Fruit fly (Drosophila melanogaster): ENCODE results near the gene Jwa.
A peak's percentile ranks its signal among the peaks of the same experiment; 100 is the strongest.

The Jwa gene

dm6 chr2L:18708239-18708891, 2.9 kb upstream of the Jwa start, which contains the start of the genes Faf2 and Grip71 (continued):
- peak; percentile 51 for TF ChIP-seq TFAM (GFP tag; optimal IDR thresholded peaks at IDR 0.05)
- peak; percentile 42 for TF ChIP-seq CG3163 (GFP tag; optimal IDR thresholded peaks at IDR 0.05)
- peak; percentile 62 for TF ChIP-seq lbe (GFP tag; optimal IDR thresholded peaks at IDR 0.05)
- peak; percentile 66 for TF ChIP-seq Hmx (GFP tag; optimal IDR thresholded peaks at IDR 0.05)
- no peak for TF ChIP-seq CG6813 (GFP tag; optimal IDR thresholded peaks at IDR 0.05)
- peak in 1 of 2 experiments; percentile 22 for TF ChIP-seq tll (GFP tag; optimal IDR thresholded peaks at IDR 0.05)
- peak; percentile 93 for TF ChIP-seq Mrtf (GFP tag; IDR thresholded peaks at IDR 0.05)
- no peak for TF ChIP-seq luna (GFP tag; optimal IDR thresholded peaks at IDR 0.05)
- peak; percentile 87 for TF ChIP-seq CG13123 (GFP tag; optimal IDR thresholded peaks at IDR 0.05)
- peak; percentile 91 for TF ChIP-seq CG13775 (GFP tag; optimal IDR thresholded peaks at IDR 0.05)
- TF ChIP-seq Scr (GFP tag; IDR thresholded peaks at IDR 0.05; ENCODE audit: partially characterized antibody), result peak; percentile 57
- peak in 1 of 2 experiments; percentile 93 for TF ChIP-seq bsh (GFP tag; optimal IDR thresholded peaks at IDR 0.05)
- no peak for TF ChIP-seq Sox100B (GFP tag; optimal IDR thresholded peaks at IDR 0.05)
- peak; percentile 74 for TF ChIP-seq stwl (tag; optimal IDR thresholded peaks at IDR 0.05)
- TF ChIP-seq CG6791 (GFP tag; IDR thresholded peaks at IDR 0.05; ENCODE audit: partially characterized antibody), result no peak
- peak; percentile 85 for TF ChIP-seq kay (GFP tag; optimal IDR thresholded peaks at IDR 0.05)
- peak; percentile 90 for TF ChIP-seq seq (GFP tag; IDR thresholded peaks at IDR 0.05)
- peak; percentile 90 for TF ChIP-seq pnt (GFP tag; optimal IDR thresholded peaks at IDR 0.05)
- peak in 1 of 2 experiments; percentile 72 for TF ChIP-seq crp (GFP tag; optimal IDR thresholded peaks at IDR 0.05)
- peak in 1 of 3 experiments; percentile 28 for TF ChIP-seq Stat92E (GFP tag; optimal IDR thresholded peaks at IDR 0.05)
- TF ChIP-seq CG1832 (GFP tag; optimal IDR thresholded peaks at IDR 0.05), result no peak
- peak; percentile 67 for TF ChIP-seq CG10462 (GFP tag; optimal IDR thresholded peaks at IDR 0.05)
- peak; percentile 87 for TF ChIP-seq CG8944 (GFP tag; optimal IDR thresholded peaks at IDR 0.05)
- TF ChIP-seq dmrt11E (tag; optimal IDR thresholded peaks at IDR 0.05), result peak; percentile 92
- TF ChIP-seq stc (GFP tag; IDR thresholded peaks at IDR 0.05), result peak; percentile 91
- peak; percentile 96 for TF ChIP-seq CG6272 (GFP tag; IDR thresholded peaks at IDR 0.05)
- TF ChIP-seq Optix (GFP tag; IDR thresholded peaks at IDR 0.05), result peak; percentile 93
- TF ChIP-seq tap (tag; optimal IDR thresholded peaks at IDR 0.05), result peak; percentile 81
- peak; percentile 76 for TF ChIP-seq vfl (GFP tag; optimal IDR thresholded peaks at IDR 0.05)
- TF ChIP-seq D19B (GFP tag; optimal IDR thresholded peaks at IDR 0.05), result peak; percentile 77
- peak; percentile 33 for TF ChIP-seq CG8089 (GFP tag; optimal IDR thresholded peaks at IDR 0.05)
- peak; percentile 96 for TF ChIP-seq vvl (GFP tag; IDR thresholded peaks at IDR 0.05)
- peak in 1 of 2 experiments; percentile 64 for TF ChIP-seq Hr78 (GFP tag; optimal IDR thresholded peaks at IDR 0.05)
- no peak for TF ChIP-seq abd-A (tag; optimal IDR thresholded peaks at IDR 0.05)
- TF ChIP-seq pum (GFP tag; optimal IDR thresholded peaks at IDR 0.05), result peak; percentile 94
- TF ChIP-seq GATAe (GFP tag; conservative IDR thresholded peaks at IDR 0.05), result peak; percentile 43
- TF ChIP-seq kni (GFP tag; optimal IDR thresholded peaks at IDR 0.05), result no peak
- TF ChIP-seq CG12391 (tag; optimal IDR thresholded peaks at IDR 0.05), result peak; percentile 94
- peak; percentile 93 for TF ChIP-seq Rx (GFP tag; IDR thresholded peaks at IDR 0.05)
- TF ChIP-seq jumu (GFP tag; optimal IDR thresholded peaks at IDR 0.05), result peak; percentile 80
- TF ChIP-seq gfzf (GFP tag; optimal IDR thresholded peaks at IDR 0.05), result peak; percentile 86
- TF ChIP-seq dimm (GFP tag; IDR thresholded peaks at IDR 0.05), result peak; percentile 82
- TF ChIP-seq Ravus (GFP tag; IDR thresholded peaks at IDR 0.05), result peak; percentile 84
- TF ChIP-seq zf30C (GFP tag; optimal IDR thresholded peaks at IDR 0.05), result no peak
- TF ChIP-seq fd102C (GFP tag; optimal IDR thresholded peaks at IDR 0.05), result no peak
- TF ChIP-seq nmo (GFP tag; optimal IDR thresholded peaks at IDR 0.05), result peak; percentile 97
- peak; percentile 93 for TF ChIP-seq mam (GFP tag; optimal IDR thresholded peaks at IDR 0.05)
- TF ChIP-seq CG4707 (GFP tag; optimal IDR thresholded peaks at IDR 0.05), result peak; percentile 0

Measured in whole organism, embryonic.